Worm (Caenorhabditis elegans): ENCODE measurements around the gene C53D6.8.
A peak's percentile ranks its signal among the peaks of the same experiment; 100 is the strongest.

The C53D6.8 gene

DNA sequence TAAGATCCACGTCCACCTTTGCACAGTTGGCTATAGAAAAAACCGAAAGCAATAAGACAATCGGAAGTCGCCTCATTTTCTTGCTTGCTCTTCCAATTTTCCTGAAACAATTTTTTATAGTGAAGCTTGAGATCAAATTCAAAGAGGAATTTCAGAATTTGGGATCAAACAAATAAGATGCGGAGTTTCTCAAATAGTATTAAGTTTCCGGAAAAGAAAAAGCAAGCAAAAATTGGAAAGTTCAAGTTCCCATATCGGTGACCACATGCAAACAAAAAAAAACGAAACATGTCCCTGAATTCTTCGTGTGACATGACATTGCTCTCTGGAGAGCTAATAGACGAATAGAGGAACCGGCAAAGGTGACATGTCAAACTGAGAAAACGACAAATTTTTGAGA lies 2.8 kb upstream of the C53D6.8 start, which contains the start of gene unc-129:
Gene unc-129 (minus strand): TSS at position 101 of the 400 bp plus-strand sequence.
- TF ChIP-seq tbx-2 (tag; optimal IDR thresholded peaks at IDR 0.05) (no peak), ceh-28 (tag; optimal IDR thresholded peaks at IDR 0.05) (no peak), ceh-82 (tag; optimal IDR thresholded peaks at IDR 0.05) (no peak)

DNA sequence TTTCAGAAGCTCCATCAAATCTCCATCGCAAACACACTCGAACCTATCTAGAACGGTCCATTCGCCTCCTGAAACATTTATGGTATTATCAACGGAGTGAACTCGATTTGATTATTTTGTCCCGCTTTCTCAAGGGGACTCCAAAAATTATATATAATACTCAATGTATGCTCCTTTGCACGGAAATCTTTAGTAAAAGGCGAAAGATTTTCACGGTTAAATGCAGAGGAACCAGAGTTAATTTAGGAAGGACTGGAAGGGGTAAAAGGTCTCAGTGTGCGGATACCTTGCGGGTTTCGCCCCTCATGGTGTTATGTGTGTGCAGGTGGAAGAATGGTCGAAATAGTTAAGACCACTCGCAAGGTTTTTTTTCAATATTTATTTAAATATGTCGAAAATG lies 1.4 kb downstream of the C53D6.8 start:
- TF ChIP-seq egl-27 (tag; optimal IDR thresholded peaks at IDR 0.05), result no peak
- TF ChIP-seq nhr-28 (tag; optimal IDR thresholded peaks at IDR 0.05), result no peak
- TF ChIP-seq ceh-16 (tag; optimal IDR thresholded peaks at IDR 0.05), result no peak
- no peak for TF ChIP-seq daf-12 (tag; optimal IDR thresholded peaks at IDR 0.05)
- TF ChIP-seq nhr-77 (tag; optimal IDR thresholded peaks at IDR 0.05), result no peak
- TF ChIP-seq ceh-9 (tag; optimal IDR thresholded peaks at IDR 0.05), result no peak
- no peak for TF ChIP-seq R02D3.7 (tag; optimal IDR thresholded peaks at IDR 0.05)
- no peak for TF ChIP-seq nfya-1 (tag; optimal IDR thresholded peaks at IDR 0.05; ENCODE audit: insufficient read depth)
- TF ChIP-seq unc-62 (GFP tag; optimal IDR thresholded peaks at IDR 0.05), result no peak
- TF ChIP-seq eor-1 (tag; optimal IDR thresholded peaks at IDR 0.05), result no peak
- TF ChIP-seq tbx-2 (tag; optimal IDR thresholded peaks at IDR 0.05), result no peak
- no peak for TF ChIP-seq snpc-4 (tag; optimal IDR thresholded peaks at IDR 0.05)
- no peak for TF ChIP-seq nhr-67 (tag; optimal IDR thresholded peaks at IDR 0.05)
- no peak for TF ChIP-seq ztf-11 (tag; optimal IDR thresholded peaks at IDR 0.05)
- no peak for TF ChIP-seq nhr-76 (tag; optimal IDR thresholded peaks at IDR 0.05)
- no peak for TF ChIP-seq nhr-23 (tag; optimal IDR thresholded peaks at IDR 0.05)
- no peak for TF ChIP-seq egl-5 (tag; optimal IDR thresholded peaks at IDR 0.05)
- TF ChIP-seq fkh-2 (tag; optimal IDR thresholded peaks at IDR 0.05), result no peak

DNA sequence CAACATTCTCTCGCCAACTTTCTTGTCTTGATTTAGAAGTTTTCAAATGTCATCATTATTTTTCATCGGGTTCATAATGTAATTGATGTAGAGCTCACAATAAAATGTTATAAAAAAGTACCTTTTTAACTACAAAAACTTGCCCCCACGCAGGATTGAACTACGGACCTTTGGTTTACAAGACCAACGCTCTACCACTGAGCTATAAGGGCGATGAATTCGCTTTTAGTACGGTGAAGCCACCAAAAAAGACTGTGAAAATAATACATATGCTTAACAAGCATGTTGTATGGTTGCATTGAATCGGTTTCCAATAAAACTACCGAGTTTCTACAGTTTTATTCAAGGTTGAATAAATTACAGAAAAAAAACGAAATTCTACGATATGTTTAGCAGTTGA lies 1.9 kb downstream of the C53D6.8 start:
- TF ChIP-seq pha-4 (tag; optimal IDR thresholded peaks at IDR 0.05), result no peak
- TF ChIP-seq ama-1 (optimal IDR thresholded peaks at IDR 0.05), result no peak
- TF ChIP-seq ztf-11 (tag; optimal IDR thresholded peaks at IDR 0.05), result no peak
- TF ChIP-seq elt-2 (tag; optimal IDR thresholded peaks at IDR 0.05), result no peak
- TF ChIP-seq nhr-67 (tag; optimal IDR thresholded peaks at IDR 0.05), result no peak

DNA sequence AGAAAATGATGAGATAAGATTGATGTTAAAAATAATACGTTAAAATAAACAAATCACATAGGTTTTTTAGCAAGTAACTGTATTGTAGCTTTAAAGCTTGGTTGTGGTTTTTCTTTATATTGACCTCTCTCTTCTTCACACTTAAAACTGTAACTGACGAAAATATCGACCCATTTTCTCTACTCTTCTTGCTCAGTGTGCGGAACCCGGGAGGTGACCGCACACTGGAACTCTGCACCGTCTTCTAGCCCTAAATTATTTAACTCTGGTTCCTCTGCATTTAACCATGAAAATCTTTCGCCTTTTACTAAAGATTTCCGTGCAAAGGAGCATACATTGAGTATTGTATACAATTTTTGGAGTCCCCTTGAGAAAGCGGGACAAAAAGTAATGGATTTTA lies 8.0 kb downstream of the C53D6.8 start:
- no peak for TF ChIP-seq ZK546.5 (tag; optimal IDR thresholded peaks at IDR 0.05)
- no peak for TF ChIP-seq ceh-82 (tag; optimal IDR thresholded peaks at IDR 0.05)
- no peak for TF ChIP-seq zag-1 (tag; optimal IDR thresholded peaks at IDR 0.05)
- TF ChIP-seq ztf-4 (tag; optimal IDR thresholded peaks at IDR 0.05), result no peak
- no peak for TF ChIP-seq aly-2 (tag; optimal IDR thresholded peaks at IDR 0.05)
- TF ChIP-seq fkh-10 (GFP tag; optimal IDR thresholded peaks at IDR 0.05), result no peak
- TF ChIP-seq nhr-12 (tag; optimal IDR thresholded peaks at IDR 0.05), result no peak
- no peak for TF ChIP-seq elt-1 (tag; optimal IDR thresholded peaks at IDR 0.05)
- no peak for TF ChIP-seq pqm-1 (tag; optimal IDR thresholded peaks at IDR 0.05)
- no peak for TF ChIP-seq lin-39 (tag; optimal IDR thresholded peaks at IDR 0.05)
- TF ChIP-seq ceh-28 (tag; optimal IDR thresholded peaks at IDR 0.05), result no peak
- TF ChIP-seq ceh-9 (tag; optimal IDR thresholded peaks at IDR 0.05), result no peak

DNA sequence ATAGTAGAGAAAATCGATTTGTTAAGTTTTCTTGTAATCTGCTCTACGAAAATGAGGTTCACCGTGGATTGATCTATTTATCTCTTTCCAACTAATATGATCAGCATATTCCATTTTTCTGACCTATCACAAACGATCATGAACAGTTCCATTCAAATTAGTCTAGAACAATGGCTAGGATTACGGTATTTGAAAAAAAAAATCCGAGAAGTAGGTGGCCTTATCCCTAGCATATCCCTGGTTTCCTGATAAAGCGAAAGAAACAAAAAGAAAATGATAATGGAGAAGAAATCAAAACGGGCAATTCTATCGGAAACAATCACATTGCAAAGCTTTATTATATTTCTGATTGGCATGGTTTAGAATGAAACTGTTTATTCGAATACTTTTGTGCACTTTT lies 9.8 kb downstream of the C53D6.8 start, which contains the start of gene mltn-12:
Gene mltn-12 (plus strand): TSS at position 301 of the 400 bp plus-strand sequence.
- TF ChIP-seq nhr-76 (tag; optimal IDR thresholded peaks at IDR 0.05) (no peak), lin-15B (tag; optimal IDR thresholded peaks at IDR 0.05) (no peak), ceh-16 (tag; optimal IDR thresholded peaks at IDR 0.05) (no peak), ceh-9 (tag; optimal IDR thresholded peaks at IDR 0.05) (no peak), nhr-23 (tag; optimal IDR thresholded peaks at IDR 0.05) (no peak), elt-3 (tag; optimal IDR thresholded peaks at IDR 0.05) (no peak), elt-1 (tag; optimal IDR thresholded peaks at IDR 0.05) (no peak)

DNA sequence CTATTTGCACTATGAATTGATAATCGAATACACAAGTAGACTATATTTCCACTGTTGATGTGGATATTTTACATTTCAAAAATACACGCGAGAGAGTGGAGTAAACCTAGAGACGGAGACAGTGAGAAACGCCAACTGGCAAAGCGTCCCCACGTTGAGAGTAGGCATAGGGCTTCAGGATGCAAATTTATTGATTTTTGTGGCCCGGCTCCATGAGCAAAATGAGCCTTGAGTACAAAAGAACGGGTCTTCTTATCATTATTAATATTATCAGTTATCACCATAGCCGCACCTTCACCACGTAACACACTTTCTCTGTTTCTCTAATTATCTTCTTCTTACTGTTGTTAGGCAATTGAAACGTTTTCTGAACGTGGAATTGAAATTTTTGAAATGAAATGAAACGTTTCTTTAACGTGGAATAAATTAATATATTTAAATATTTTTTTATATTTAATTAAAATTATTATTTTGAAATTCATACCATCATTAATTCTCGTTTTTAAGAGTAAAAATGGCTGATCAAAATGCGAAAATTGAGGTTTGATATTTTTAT lies 15.7 kb downstream of the C53D6.8 start, which contains the start of gene bre-1:
Gene bre-1 (plus strand): TSS at position 506 of the 556 bp plus-strand sequence.
- no peak for TF ChIP-seq tbx-2 (tag; optimal IDR thresholded peaks at IDR 0.05)
- no peak for TF ChIP-seq unc-62 (GFP tag; optimal IDR thresholded peaks at IDR 0.05)
- no peak for TF ChIP-seq mml-1 (tag; optimal IDR thresholded peaks at IDR 0.05)
- no peak for TF ChIP-seq nhr-43 (tag; optimal IDR thresholded peaks at IDR 0.05; ENCODE audit: poor library complexity, severe bottlenecking)
- TF ChIP-seq egl-27 (tag; optimal IDR thresholded peaks at IDR 0.05), result no peak
- TF ChIP-seq R02D3.7 (tag; optimal IDR thresholded peaks at IDR 0.05), result no peak
- TF ChIP-seq sea-2 (GFP tag; optimal IDR thresholded peaks at IDR 0.05), result no peak
- TF ChIP-seq hmg-11 (tag; optimal IDR thresholded peaks at IDR 0.05), result peak; percentile 63
- no peak for TF ChIP-seq nhr-237 (tag; optimal IDR thresholded peaks at IDR 0.05)
- no peak for TF ChIP-seq ceh-16 (tag; optimal IDR thresholded peaks at IDR 0.05)
- no peak for TF ChIP-seq eor-1 (tag; optimal IDR thresholded peaks at IDR 0.05)
- TF ChIP-seq unc-39 (tag; optimal IDR thresholded peaks at IDR 0.05), result no peak
- no peak for TF ChIP-seq elt-1 (tag; optimal IDR thresholded peaks at IDR 0.05)
- no peak for TF ChIP-seq skn-1 (tag; optimal IDR thresholded peaks at IDR 0.05)
- TF ChIP-seq nhr-11 (tag; optimal IDR thresholded peaks at IDR 0.05), result no peak
- TF ChIP-seq nfya-1 (tag; optimal IDR thresholded peaks at IDR 0.05; ENCODE audit: insufficient read depth), result peak; percentile 23
- no peak for TF ChIP-seq ztf-11 (tag; optimal IDR thresholded peaks at IDR 0.05)
- TF ChIP-seq lsy-12 (tag; optimal IDR thresholded peaks at IDR 0.05), result no peak
- peak; percentile 74 for TF ChIP-seq elt-2 (tag; optimal IDR thresholded peaks at IDR 0.05)
- TF ChIP-seq pha-4 (tag; optimal IDR thresholded peaks at IDR 0.05), result no peak
